Fruit fly (Drosophila melanogaster) whole organism, adult: ENCODE measurements around the gene CG44406.

Experiments
- CG1620 ChIP-seq: fragments of 200-800 bp; sonication (Bioruptor generic); optimal IDR thresholded peaks from 2 replicates; lab custom pipeline; 2016; ENCODE audit warnings: missing biosample characterization, missing genetic modification characterization
- Mnt ChIP-seq: fragments of 200-800 bp; sonication (Bioruptor generic); optimal IDR thresholded peaks from 2 replicates; lab custom pipeline; 2016; ENCODE audit warnings: missing biosample characterization, mild to moderate bottlenecking, missing genetic modification characterization
- cic ChIP-seq: fragments of 200-800 bp; sonication (Bioruptor generic); optimal IDR thresholded peaks from 2 replicates; lab custom pipeline; 2017; ENCODE audit warnings: missing biosample characterization, mild to moderate bottlenecking, missing genetic modification characterization, moderate library complexity
- cnc ChIP-seq, 2 experiments: fragments of >200 bp; optimal IDR thresholded peaks; 2 replicates each; lab custom pipeline; 2017
- ovo ChIP-seq: fragments of 200-800 bp; sonication (Bioruptor generic); optimal IDR thresholded peaks from 2 replicates; lab custom pipeline; 2016; ENCODE audit warnings: missing biosample characterization, missing genetic modification characterization

dm6 chr2L:16984678-16985077, 2.6 kb upstream of the CG44406 start, which contains the start of gene CG31806:
- TF ChIP-seq cic (GFP tag; lab: Kevin White, UChicago) (no peak), CG1620 (GFP tag; lab: Kevin White, UChicago) (no peak), Mnt (GFP tag; lab: Kevin White, UChicago) (no peak), ovo (no peak), cnc (optimal IDR thresholded peaks at IDR 0.05; lab: Kevin White, UChicago) (no peak)
